Worm (Caenorhabditis elegans): ENCODE data around the gene F49H6.8.

ce11 chrV:17035850-17036249, 13.4 kb upstream of the F49H6.8 start, which contains the start of gene srz-94:
- TF ChIP-seq ZK546.5 (tag; optimal IDR thresholded peaks at IDR 0.05) (no peak), mdl-1 (tag; optimal IDR thresholded peaks at IDR 0.05) (no peak), snpc-4 (tag; optimal IDR thresholded peaks at IDR 0.05) (no peak), nhr-77 (tag; optimal IDR thresholded peaks at IDR 0.05) (no peak), elt-3 (tag; optimal IDR thresholded peaks at IDR 0.05) (no peak), R02D3.7 (tag; optimal IDR thresholded peaks at IDR 0.05) (no peak), unc-62 (GFP tag; optimal IDR thresholded peaks at IDR 0.05) (no peak), nhr-237 (tag; optimal IDR thresholded peaks at IDR 0.05) (no peak), aly-2 (tag; optimal IDR thresholded peaks at IDR 0.05) (no peak), lin-11 (tag; optimal IDR thresholded peaks at IDR 0.05) (no peak), Y55F3AM.14 (GFP tag; optimal IDR thresholded peaks at IDR 0.05) (no peak)
